Worm (Caenorhabditis elegans): Measurements from ENCODE around the gene T09A12.1.

ce11 chrIV:8243599-8243998, 613 bp upstream of the T09A12.1 start, which contains the start of gene T09A12.8:
- no peak for TF ChIP-seq spr-1 (tag; optimal IDR thresholded peaks at IDR 0.05)
- no peak for TF ChIP-seq tag-97 (GFP tag; IDR thresholded peaks at IDR 0.05)
- TF ChIP-seq pqm-1 (tag; optimal IDR thresholded peaks at IDR 0.05) = no peak
- no peak for TF ChIP-seq pha-4 (GFP tag; IDR thresholded peaks at IDR 0.05)
- TF ChIP-seq pha-4 (tag; optimal IDR thresholded peaks at IDR 0.05) = no peak
